Worm (Caenorhabditis elegans) whole organism, L2 larva: ENCODE measurements around the gene F44E5.2.

Source experiments
- F13H6.1 ChIP-seq: sonication (generic microtip); optimal IDR thresholded peaks from 2 replicates; lab custom pipeline; 2016; ENCODE audit warnings: missing genetic modification characterization, missing compliant biosample characterization
- blmp-1 ChIP-seq: sonication (generic microtip); optimal IDR thresholded peaks from 2 replicates; lab custom pipeline; 2017; ENCODE audit warnings: missing genetic modification characterization, mild to moderate bottlenecking, missing compliant biosample characterization, antibody characterized with exemption, moderate library complexity; ENCODE audit not compliant: insufficient read depth
- ceh-16 ChIP-seq: fragments of 150-350 bp; optimal IDR thresholded peaks from 2 replicates; lab custom pipeline; 2014; ENCODE audit warnings: missing biosample characterization, missing genetic modification characterization
- ceh-82 ChIP-seq: fragments of 150-350 bp; optimal IDR thresholded peaks from 2 replicates; lab custom pipeline; 2014; ENCODE audit warnings: missing biosample characterization, missing genetic modification characterization
- egl-27 ChIP-seq: sonication (generic microtip); optimal IDR thresholded peaks from 3 replicates; lab custom pipeline; 2017; ENCODE audit warnings: missing biosample characterization, missing genetic modification reagents, missing genetic modification characterization
- lin-13 ChIP-seq: fragments of 150-350 bp; optimal IDR thresholded peaks from 2 replicates; lab custom pipeline; 2014; ENCODE audit warnings: missing biosample characterization, missing genetic modification reagents, missing genetic modification characterization
- lin-39 ChIP-seq: fragments of 150-350 bp; optimal IDR thresholded peaks from 2 replicates; lab custom pipeline; 2014; ENCODE audit warnings: missing biosample characterization, missing genetic modification reagents, missing genetic modification characterization
- lsy-2 ChIP-seq, 2 experiments: fragments of 150-350 bp in 1 of 2; sonication (generic microtip) in 1 of 2; optimal IDR thresholded peaks; 2 replicates each; lab custom pipeline; 2014 to 2017; ENCODE audit warnings: missing biosample characterization in 2 of 2, missing genetic modification characterization in 2 of 2
- nhr-12 ChIP-seq: fragments of 150-350 bp; optimal IDR thresholded peaks from 2 replicates; lab custom pipeline; 2014; ENCODE audit warnings: missing biosample characterization, missing genetic modification characterization
- nhr-25 ChIP-seq: fragments of 150-350 bp; sonication (generic microtip); optimal IDR thresholded peaks from 3 replicates; lab custom pipeline; 2014; ENCODE audit warnings: missing biosample characterization, missing genetic modification characterization
- snpc-4 ChIP-seq: fragments of 150-350 bp; optimal IDR thresholded peaks from 2 replicates; lab custom pipeline; 2014; ENCODE audit warnings: missing biosample characterization, missing genetic modification characterization

ce11 chrII:11742320-11742719 lies 24.3 kb upstream of the F44E5.2 start:
- TF ChIP-seq snpc-4 (no peak), ceh-82 (tag; lab: Kevin White, UChicago) (no peak), lsy-2 (tag; optimal IDR thresholded peaks at IDR 0.05; lab: Kevin White, UChicago) (no peak), F13H6.1 (tag; lab: Kevin White, UChicago) (no peak), nhr-25 (tag; lab: Kevin White, UChicago) (no peak), lin-13 (no peak), blmp-1 (tag; lab: Kevin White, UChicago) (no peak), lin-39 (tag; lab: Kevin White, UChicago) (no peak), nhr-12 (tag; lab: Kevin White, UChicago) (no peak), ceh-16 (no peak), egl-27 (no peak)
